Fruit fly (Drosophila melanogaster) S2 (cell line): ENCODE results near the gene mia.

Experiments used
- CG8478 ChIP-seq: fragments of >200 bp; optimal IDR thresholded peaks from 2 replicates; lab custom pipeline; 2018
- CTCF ChIP-seq, 2 experiments: fragments of >200 bp; optimal IDR thresholded peaks; 2 replicates each; lab custom pipeline; 2018

DNA sequence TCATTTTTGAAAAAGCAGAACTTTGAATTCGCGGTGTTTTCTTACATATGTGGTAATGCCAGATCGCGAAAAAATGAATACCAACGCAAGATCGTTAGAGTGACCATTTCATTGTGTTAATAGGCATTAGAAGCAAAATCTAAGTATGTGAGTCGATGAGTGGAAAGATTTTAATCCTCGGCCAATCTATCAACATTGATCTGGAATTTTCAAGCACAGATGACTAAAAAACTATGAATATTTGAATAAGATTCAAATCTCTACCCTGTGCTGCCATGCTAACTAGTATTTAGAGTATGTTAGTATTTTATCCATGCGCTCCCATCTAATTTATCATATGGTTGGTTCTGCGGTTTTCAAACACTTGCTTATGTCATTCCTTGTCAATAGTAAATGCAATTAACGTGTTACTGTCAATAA lies 34.4 kb downstream of the mia start:
- no peak for TF ChIP-seq CTCF (optimal IDR thresholded peaks at IDR 0.05; lab: Kevin White, UChicago)
- no peak for TF ChIP-seq CG8478 (lab: Kevin White, UChicago)
